Fruit fly (Drosophila melanogaster) whole organism, embryonic: ENCODE data around the gene CG45081.

ENCODE experiments used
- B-H1 ChIP-seq: fragments of 200-800 bp; sonication (Bioruptor generic); IDR thresholded peaks from 3 replicates; pipeline ENCODE4 v1.3.6; 2022; ENCODE audit warnings: missing biosample characterization, missing genetic modification characterization
- CG10147 ChIP-seq: fragments of 200-800 bp; sonication (Bioruptor generic); optimal IDR thresholded peaks from 2 replicates; lab custom pipeline; 2019; ENCODE audit warnings: missing biosample characterization, mild to moderate bottlenecking, missing genetic modification characterization, moderate library complexity
- CG11695 ChIP-seq: fragments of 200-800 bp; sonication (Bioruptor generic); IDR thresholded peaks from 3 replicates; pipeline ENCODE4 v1.3.6; 2022; ENCODE audit warnings: missing biosample characterization, missing genetic modification characterization
- CG12769 ChIP-seq: fragments of 200-800 bp; sonication (Bioruptor generic); optimal IDR thresholded peaks from 2 replicates; lab custom pipeline; 2019; ENCODE audit warnings: missing biosample characterization, mild to moderate bottlenecking, missing genetic modification characterization, moderate library complexity
- CG14441 ChIP-seq: fragments of 200-800 bp; sonication (Bioruptor generic); IDR thresholded peaks from 2 replicates; pipeline ENCODE4 v1.3.6; 2022; ENCODE audit warnings: missing biosample characterization, missing genetic modification characterization
- CG1602 ChIP-seq: fragments of 200-800 bp; sonication (Bioruptor generic); optimal IDR thresholded peaks from 3 replicates; lab custom pipeline; 2016; ENCODE audit warnings: missing biosample characterization, missing genetic modification characterization
- CG18476 ChIP-seq: fragments of 200-800 bp; sonication (Bioruptor generic); optimal IDR thresholded peaks from 2 replicates; lab custom pipeline; 2016; ENCODE audit warnings: missing biosample characterization, mild to moderate bottlenecking, missing genetic modification characterization
- CG2120 ChIP-seq: fragments of 200-800 bp; sonication (Bioruptor generic); optimal IDR thresholded peaks from 3 replicates; lab custom pipeline; 2016; ENCODE audit warnings: missing biosample characterization, missing genetic modification characterization
- CG2889 ChIP-seq: fragments of 200-800 bp; sonication (Bioruptor generic); IDR thresholded peaks from 3 replicates; pipeline ENCODE4 v1.3.6; 2022; ENCODE audit warnings: missing biosample characterization, missing genetic modification characterization
- CG3407 ChIP-seq: fragments of 200-800 bp; sonication (Bioruptor generic); optimal IDR thresholded peaks from 2 replicates; lab custom pipeline; 2018; ENCODE audit warnings: missing biosample characterization, mild to moderate bottlenecking, missing genetic modification characterization
- CG34376 ChIP-seq: fragments of 200-800 bp; sonication (Bioruptor generic); optimal IDR thresholded peaks from 2 replicates; lab custom pipeline; 2018; ENCODE audit warnings: missing biosample characterization, mild to moderate bottlenecking, missing genetic modification characterization
- CG7987 ChIP-seq: fragments of 200-800 bp; sonication (Bioruptor generic); optimal IDR thresholded peaks from 2 replicates; lab custom pipeline; 2018; ENCODE audit warnings: missing biosample characterization, mild to moderate bottlenecking, missing genetic modification characterization, moderate library complexity
- CG8359 ChIP-seq: fragments of 200-800 bp; sonication (Bioruptor generic); optimal IDR thresholded peaks from 2 replicates; lab custom pipeline; 2017; ENCODE audit warnings: missing biosample characterization, mild to moderate bottlenecking, missing genetic modification characterization, borderline replicate concordance
- CG8944 ChIP-seq: fragments of 200-800 bp; sonication (Bioruptor generic); optimal IDR thresholded peaks from 3 replicates; lab custom pipeline; 2016; ENCODE audit warnings: missing biosample characterization, missing genetic modification characterization
- CG9817 ChIP-seq: fragments of 200-800 bp; sonication (Bioruptor generic); optimal IDR thresholded peaks from 2 replicates; lab custom pipeline; 2018; ENCODE audit warnings: missing biosample characterization, mild to moderate bottlenecking, missing genetic modification characterization, moderate library complexity
- CG9876 ChIP-seq: fragments of 200-800 bp; sonication (Bioruptor generic); optimal IDR thresholded peaks from 2 replicates; lab custom pipeline; 2016; ENCODE audit warnings: missing biosample characterization, missing genetic modification characterization
- D ChIP-seq, 2 experiments: fragments of 200-800 bp in 1 of 2; fragments of >200 bp in 1 of 2; sonication (Bioruptor generic) in 1 of 2; optimal IDR thresholded peaks; 2 replicates in 1 of 2; 3 replicates in 1 of 2; lab custom pipeline; 2017; ENCODE audit warnings: mild to moderate bottlenecking in 1 of 2, missing biosample characterization in 1 of 2, missing genetic modification characterization in 1 of 2, missing genetic modification reagents in 1 of 2
- Drgx ChIP-seq: fragments of 200-800 bp; sonication (Bioruptor generic); IDR thresholded peaks from 2 replicates; pipeline ENCODE4 v1.3.6; 2022; ENCODE audit warnings: missing biosample characterization, missing genetic modification characterization
- E2f2 ChIP-seq: fragments of 200-800 bp; sonication (Bioruptor generic); IDR thresholded peaks from 2 replicates; pipeline ENCODE4 v1.3.6; 2022; ENCODE audit warnings: missing biosample characterization, missing genetic modification characterization
- Eip74EF ChIP-seq, 2 experiments: fragments of 200-800 bp in 1 of 2; fragments of >200 bp in 1 of 2; sonication (Bioruptor generic) in 1 of 2; optimal IDR thresholded peaks; 2 replicates each; lab custom pipeline; 2017 to 2019; ENCODE audit warnings: missing biosample characterization in 2 of 2, missing genetic modification characterization in 2 of 2, mild to moderate bottlenecking in 1 of 2, moderate library complexity in 1 of 2
- Elba2 ChIP-seq: fragments of 200-800 bp; sonication (Bioruptor generic); optimal IDR thresholded peaks from 3 replicates; lab custom pipeline; 2016; ENCODE audit warnings: missing biosample characterization, missing genetic modification characterization
- Fer1 ChIP-seq: fragments of 200-800 bp; sonication (Bioruptor generic); optimal IDR thresholded peaks from 2 replicates; lab custom pipeline; 2017; ENCODE audit warnings: missing biosample characterization, mild to moderate bottlenecking, missing genetic modification characterization
- HHEX ChIP-seq: fragments of 200-800 bp; sonication (Bioruptor generic); optimal IDR thresholded peaks from 3 replicates; lab custom pipeline; 2017; ENCODE audit warnings: missing biosample characterization, mild to moderate bottlenecking, missing genetic modification characterization, missing genetic modification reagents
- Hmr ChIP-seq: fragments of 200-800 bp; sonication (Bioruptor generic); optimal IDR thresholded peaks from 3 replicates; lab custom pipeline; 2017; ENCODE audit warnings: mild to moderate bottlenecking, missing biosample characterization, missing genetic modification reagents, missing genetic modification characterization
- Hr3 ChIP-seq: fragments of 200-800 bp; sonication (Bioruptor generic); optimal IDR thresholded peaks from 3 replicates; lab custom pipeline; 2016; ENCODE audit warnings: missing biosample characterization, missing genetic modification characterization
- Hr39 ChIP-seq: fragments of >200 bp; optimal IDR thresholded peaks from 2 replicates; lab custom pipeline; 2017
- Lpt ChIP-seq: fragments of >200 bp; optimal IDR thresholded peaks from 2 replicates; lab custom pipeline; 2018; ENCODE audit warnings: missing biosample characterization, missing genetic modification characterization
- MESR4 ChIP-seq: fragments of 200-800 bp; sonication (Bioruptor generic); optimal IDR thresholded peaks from 2 replicates; lab custom pipeline; 2018; ENCODE audit warnings: missing biosample characterization, mild to moderate bottlenecking, missing genetic modification characterization, moderate library complexity
- NFAT ChIP-seq: fragments of 200-800 bp; sonication (Bioruptor generic); IDR thresholded peaks from 2 replicates; pipeline ENCODE4 v1.3.6; 2022; ENCODE audit warnings: missing biosample characterization, missing genetic modification characterization
- Sox102F ChIP-seq: fragments of 200-800 bp; sonication (Bioruptor generic); optimal IDR thresholded peaks from 2 replicates; lab custom pipeline; 2018; ENCODE audit warnings: missing biosample characterization, mild to moderate bottlenecking, missing genetic modification characterization, moderate library complexity
- Taf1 ChIP-seq: fragments of 200-800 bp; sonication (Bioruptor generic); IDR thresholded peaks from 2 replicates; pipeline ENCODE4 v1.3.6; 2022; ENCODE audit warnings: missing biosample characterization, missing genetic modification characterization
- Usf ChIP-seq: fragments of 200-800 bp; sonication (Bioruptor generic); optimal IDR thresholded peaks from 2 replicates; lab custom pipeline; 2017; ENCODE audit warnings: missing genotype, missing biosample characterization, missing genetic modification characterization
- ac ChIP-seq: fragments of 200-800 bp; sonication (Bioruptor generic); optimal IDR thresholded peaks from 3 replicates; lab custom pipeline; 2017; ENCODE audit warnings: missing biosample characterization, mild to moderate bottlenecking, missing genetic modification characterization
- az2 ChIP-seq: fragments of 200-800 bp; sonication (Bioruptor generic); optimal IDR thresholded peaks from 3 replicates; lab custom pipeline; 2016; ENCODE audit warnings: missing biosample characterization, missing genetic modification characterization
- bowl ChIP-seq: fragments of 200-800 bp; sonication (Bioruptor generic); IDR thresholded peaks from 2 replicates; pipeline ENCODE4 v1.3.6; 2022; ENCODE audit warnings: missing biosample characterization, missing genetic modification characterization
- crp ChIP-seq, 2 experiments: fragments of 200-800 bp; sonication (Bioruptor generic); optimal IDR thresholded peaks; 2 replicates in 1 of 2; 3 replicates in 1 of 2; lab custom pipeline; 2017; ENCODE audit warnings: missing biosample characterization in 2 of 2, missing genetic modification characterization in 2 of 2, mild to moderate bottlenecking in 1 of 2, moderate library complexity in 1 of 2
- dmrt99B ChIP-seq: fragments of 200-800 bp; sonication (Bioruptor generic); optimal IDR thresholded peaks from 2 replicates; lab custom pipeline; 2018; ENCODE audit warnings: missing biosample characterization, mild to moderate bottlenecking, missing genetic modification characterization, moderate library complexity
- exex ChIP-seq: fragments of 200-800 bp; sonication (Bioruptor generic); optimal IDR thresholded peaks from 4 replicates; lab custom pipeline; 2018; ENCODE audit warnings: missing biosample characterization, mild to moderate bottlenecking, missing genetic modification characterization, moderate library complexity
- grn ChIP-seq: fragments of 200-800 bp; sonication (Bioruptor generic); optimal IDR thresholded peaks from 3 replicates; lab custom pipeline; 2017; ENCODE audit warnings: missing biosample characterization, missing genetic modification characterization
- hth ChIP-seq: fragments of >200 bp; optimal IDR thresholded peaks from 2 replicates; lab custom pipeline; 2017; ENCODE audit warnings: inconsistent platforms
- ind ChIP-seq: fragments of 200-800 bp; sonication (Bioruptor generic); optimal IDR thresholded peaks from 3 replicates; lab custom pipeline; 2016; ENCODE audit warnings: missing biosample characterization, missing genetic modification characterization
- onecut ChIP-seq: fragments of 200-800 bp; sonication (Bioruptor generic); IDR thresholded peaks from 2 replicates; pipeline ENCODE4 v1.3.6; 2022; ENCODE audit warnings: missing biosample characterization, missing genetic modification characterization
- pb ChIP-seq: fragments of 200-800 bp; sonication (Bioruptor generic); optimal IDR thresholded peaks from 3 replicates; lab custom pipeline; 2016; ENCODE audit warnings: missing biosample characterization, missing genetic modification characterization
- stc ChIP-seq: fragments of 200-800 bp; sonication (Bioruptor generic); IDR thresholded peaks from 2 replicates; pipeline ENCODE4 v1.3.6; 2022; ENCODE audit warnings: missing biosample characterization, missing genetic modification characterization
- tap ChIP-seq: fragments of 200-800 bp; optimal IDR thresholded peaks from 3 replicates; lab custom pipeline; 2019; ENCODE audit warnings: missing biosample characterization, mild to moderate bottlenecking, missing genetic modification characterization, moderate library complexity
- tup ChIP-seq: fragments of 200-800 bp; sonication (Bioruptor generic); optimal IDR thresholded peaks from 2 replicates; lab custom pipeline; 2016; ENCODE audit warnings: missing biosample characterization, mild to moderate bottlenecking, missing genetic modification characterization, moderate library complexity
- twi ChIP-seq: fragments of 200-800 bp; optimal IDR thresholded peaks from 2 replicates; lab custom pipeline; 2019; ENCODE audit warnings: missing biosample characterization, mild to moderate bottlenecking, missing genetic modification characterization, moderate library complexity
- unpg ChIP-seq: fragments of 200-800 bp; sonication (Bioruptor generic); optimal IDR thresholded peaks from 3 replicates; lab custom pipeline; 2018; ENCODE audit warnings: missing biosample characterization, mild to moderate bottlenecking, missing genetic modification characterization, moderate library complexity
- zfh1 ChIP-seq: fragments of 200-800 bp; sonication (Bioruptor generic); IDR thresholded peaks from 3 replicates; pipeline ENCODE4 v1.3.6; 2022; ENCODE audit warnings: missing biosample characterization, missing genetic modification characterization

The CG45081 gene

DNA sequence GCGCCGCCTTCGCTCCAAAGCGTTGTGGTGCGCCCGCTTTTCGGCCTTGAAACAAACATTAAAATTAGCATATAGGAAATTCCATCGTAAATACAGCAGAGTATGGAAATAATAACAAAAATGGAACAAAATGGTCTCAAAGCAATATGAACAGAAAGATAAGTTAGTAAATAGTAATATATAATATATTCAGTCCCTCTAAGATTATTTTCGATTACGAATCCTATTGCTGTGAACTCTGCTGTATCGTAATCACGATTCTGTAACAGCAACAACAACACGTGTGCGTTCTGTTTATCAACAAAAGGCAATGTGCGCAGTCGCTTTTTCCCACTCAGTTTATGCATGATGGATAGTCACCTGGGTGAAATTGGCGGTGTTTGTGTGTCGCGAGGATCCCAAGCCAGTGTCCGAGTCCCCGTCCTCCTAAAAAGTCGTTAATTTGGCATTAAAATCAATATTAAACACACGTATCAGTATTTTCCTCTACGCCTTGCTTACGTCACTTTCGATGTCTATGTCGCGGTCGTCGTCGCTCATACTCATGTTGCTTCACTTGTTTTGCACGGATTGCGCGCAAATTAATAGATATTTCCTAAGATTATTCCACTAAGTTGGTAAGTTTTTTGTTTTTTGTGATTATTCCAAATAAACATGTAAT is 2.3 kb upstream of the CG45081 start, which contains the start of the genes CG42374 and Mettl5 (continued):
- TF ChIP-seq exex (no peak), zfh1 (peak; percentile 70; the same call in 1 of the 3 replicates), Fer1 (GFP tag; lab: Kevin White, UChicago) (peak; percentile 57), grn (GFP tag; lab: Kevin White, UChicago) (peak; percentile 59), Sox102F (GFP tag; lab: Kevin White, UChicago) (peak; percentile 48), CG3407 (GFP tag; lab: Kevin White, UChicago) (peak; percentile 7), CG8359 (GFP tag; lab: Kevin White, UChicago) (no peak), pb (GFP tag; lab: Kevin White, UChicago) (no peak), Taf1 (GFP tag; lab: Robert Waterston, UW) (peak; percentile 9; the same call in 1 of the 2 replicates), Drgx (GFP tag; lab: Robert Waterston, UW) (peak; percentile 76), CG2120 (peak; percentile 32), hth (lab: Kevin White, UChicago) (no peak), CG9876 (GFP tag; lab: Kevin White, UChicago) (no peak), tap (tag; lab: Kevin White, UChicago) (peak; percentile 24), CG12769 (tag; lab: Kevin White, UChicago) (peak; percentile 64), tup (GFP tag; lab: Kevin White, UChicago) (no peak), CG9817 (tag; lab: Kevin White, UChicago) (no peak), CG14441 (peak; percentile 47; the same call in 1 of the 2 replicates), Eip74EF (GFP tag; optimal IDR thresholded peaks at IDR 0.05; lab: Kevin White, UChicago) (no peak), crp (GFP tag; optimal IDR thresholded peaks at IDR 0.05; lab: Kevin White, UChicago) (no peak), twi (no peak), HHEX (GFP tag; lab: Kevin White, UChicago) (peak; percentile 49), az2 (GFP tag; lab: Kevin White, UChicago) (peak; percentile 44), Hr39 (lab: Kevin White, UChicago) (no peak), MESR4 (GFP tag; lab: Kevin White, UChicago) (peak; percentile 25), CG1602 (no peak), ind (GFP tag; lab: Kevin White, UChicago) (peak; percentile 42), Usf (GFP tag; lab: Kevin White, UChicago) (no peak), dmrt99B (tag; lab: Kevin White, UChicago) (peak; percentile 47), CG34376 (GFP tag; lab: Kevin White, UChicago) (no peak), bowl (no peak), CG18476 (GFP tag; lab: Kevin White, UChicago) (peak; percentile 17), CG2889 (peak; percentile 47; the same call in 1 of the 3 replicates), ac (no peak), Hmr (GFP tag; lab: Kevin White, UChicago) (peak; percentile 44), CG10147 (GFP tag; lab: Kevin White, UChicago) (peak; percentile 17), CG8944 (no peak), NFAT (GFP tag; lab: Robert Waterston, UW) (no peak), CG11695 (peak; percentile 83), unpg (GFP tag; lab: Kevin White, UChicago) (peak; percentile 69), Lpt (GFP tag; lab: Kevin White, UChicago) (no peak), Hr3 (peak; percentile 21), onecut (0 out of 2 replicates have a peak, but pooled peaks have one; percentile 4), E2f2 (peak; percentile 30; the same call in 1 of the 2 replicates), CG7987 (GFP tag; lab: Kevin White, UChicago) (peak; percentile 13), Elba2 (GFP tag; lab: Kevin White, UChicago) (no peak), stc (GFP tag; lab: Robert Waterston, UW) (peak; percentile 61; the same call in 1 of the 2 replicates), D (optimal IDR thresholded peaks at IDR 0.05; lab: Kevin White, UChicago) (no peak), D (GFP tag; optimal IDR thresholded peaks at IDR 0.05; lab: Kevin White, UChicago) (no peak), B-H1 (GFP tag; lab: Robert Waterston, UW) (no peak; the same call in 2 of the 3 replicates)
